Worm (Caenorhabditis elegans) whole organism, L3 larva: ENCODE measurements around the gene tre-4.

ENCODE experiments used
- ZK546.5 ChIP-seq: sonication (generic microtip); optimal IDR thresholded peaks from 2 replicates; lab custom pipeline; 2017; ENCODE audit warnings: missing biosample characterization, missing genetic modification characterization
- daf-12 ChIP-seq: fragments of 150-350 bp; optimal IDR thresholded peaks from 2 replicates; lab custom pipeline; 2014; ENCODE audit warnings: missing biosample characterization, missing genetic modification reagents, missing genetic modification characterization
- egl-5 ChIP-seq: fragments of 150-350 bp; optimal IDR thresholded peaks from 2 replicates; lab custom pipeline; 2017; ENCODE audit warnings: missing biosample characterization, missing genetic modification reagents, missing genetic modification characterization, inconsistent platforms
- lin-15B ChIP-seq: fragments of 150-350 bp; optimal IDR thresholded peaks from 2 replicates; lab custom pipeline; 2014; ENCODE audit warnings: missing biosample characterization, missing genetic modification characterization
- nfya-1 ChIP-seq: sonication (generic microtip); optimal IDR thresholded peaks from 2 replicates; lab custom pipeline; 2017; ENCODE audit warnings: missing genetic modification characterization, mild to moderate bottlenecking, missing compliant biosample characterization, antibody characterized with exemption, moderate library complexity; ENCODE audit not compliant: insufficient read depth
- nhr-43 ChIP-seq: sonication (generic microtip); optimal IDR thresholded peaks from 2 replicates; lab custom pipeline; 2016; ENCODE audit warnings: mild to moderate bottlenecking, missing genetic modification characterization, missing compliant biosample characterization; ENCODE audit not compliant: poor library complexity, severe bottlenecking
- nhr-76 ChIP-seq: fragments of 150-350 bp; sonication (generic microtip); optimal IDR thresholded peaks from 5 replicates; lab custom pipeline; 2014; ENCODE audit warnings: missing biosample characterization, missing genetic modification characterization
- nhr-77 ChIP-seq: fragments of 150-350 bp; optimal IDR thresholded peaks from 2 replicates; lab custom pipeline; 2014; ENCODE audit warnings: missing biosample characterization, missing genetic modification characterization
- sea-2 ChIP-seq: fragments of 150-350 bp; sonication (generic microtip); optimal IDR thresholded peaks from 4 replicates; lab custom pipeline; 2014; ENCODE audit warnings: missing biosample characterization, missing genetic modification reagents, missing genetic modification characterization
- snpc-4 ChIP-seq: fragments of 150-350 bp; optimal IDR thresholded peaks from 2 replicates; lab custom pipeline; 2014; ENCODE audit warnings: missing biosample characterization, missing genetic modification characterization
- tbx-2 ChIP-seq: sonication (generic microtip); optimal IDR thresholded peaks from 2 replicates; lab custom pipeline; 2016; ENCODE audit warnings: mild to moderate bottlenecking, missing genetic modification characterization, missing compliant biosample characterization

DNA sequence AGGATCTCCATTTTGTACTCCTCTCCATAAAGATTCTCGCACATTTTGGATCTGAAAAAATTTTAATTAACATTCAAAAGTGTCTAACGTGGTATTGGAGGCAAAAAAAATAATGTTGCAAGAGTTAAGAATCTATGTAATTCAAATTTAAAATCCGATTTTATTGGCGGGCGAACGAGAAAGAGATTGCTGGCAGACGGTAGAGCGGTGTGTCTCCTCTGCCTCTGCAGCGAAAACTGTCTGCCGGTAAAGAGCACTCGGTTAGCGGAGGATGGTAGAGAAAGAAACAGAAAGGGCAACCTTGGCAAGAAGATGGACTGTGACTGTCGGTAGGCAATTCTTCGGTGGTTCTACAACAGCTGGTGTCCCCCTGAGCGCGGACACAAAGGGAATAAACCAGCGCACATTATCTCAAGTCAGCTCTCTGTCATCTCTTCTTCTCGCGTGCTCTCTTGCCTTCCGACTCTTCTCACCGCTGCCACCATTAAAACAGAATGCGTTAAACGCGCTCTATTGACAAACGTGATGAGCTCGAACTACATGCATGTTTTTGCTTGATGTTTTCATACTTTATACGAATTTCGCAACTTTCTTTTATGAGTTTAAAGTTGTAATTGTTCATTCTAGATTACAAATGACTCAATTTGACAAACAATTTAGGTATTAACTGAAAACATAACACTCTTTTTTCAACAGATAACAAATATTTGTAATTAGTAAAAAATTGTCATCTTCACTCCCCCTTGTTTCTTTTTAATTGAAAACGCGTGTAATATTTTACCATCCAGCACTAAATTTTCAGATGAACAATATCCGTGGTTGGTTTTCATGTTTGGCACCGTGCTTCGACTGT, 47.1 kb downstream of the tre-4 start, which contains the start of the genes cdk-4 and F18H3.1:
- TF ChIP-seq nhr-77 (tag; lab: Kevin White, UChicago) (no peak), ZK546.5 (tag; lab: Kevin White, UChicago) (no peak), egl-5 (tag; lab: Kevin White, UChicago) (no peak), nhr-43 (tag; lab: Kevin White, UChicago) (no peak), nhr-76 (tag; lab: Kevin White, UChicago) (no peak), daf-12 (tag; lab: Kevin White, UChicago) (no peak), nfya-1 (tag; lab: Kevin White, UChicago) (peak; percentile 52), snpc-4 (tag; lab: Kevin White, UChicago) (no peak), lin-15B (tag; lab: Kevin White, UChicago) (peak; percentile 64), tbx-2 (tag; lab: Kevin White, UChicago) (no peak), sea-2 (GFP tag; lab: Kevin White, UChicago) (no peak)
